Worm (Caenorhabditis elegans): ENCODE data around the gene srw-4.

- TF ChIP-seq ceh-20 (GFP tag; IDR thresholded peaks at IDR 0.05) (no peak), nhr-25 (tag; optimal IDR thresholded peaks at IDR 0.05; ENCODE audit: borderline replicate concordance, insufficient read depth) (no peak), ama-1 (optimal IDR thresholded peaks at IDR 0.05) (no peak), snpc-4 (tag; optimal IDR thresholded peaks at IDR 0.05) (no peak), D1046.2 (GFP tag; IDR thresholded peaks at IDR 0.05) (no peak), Y48G9A.11 (GFP tag; IDR thresholded peaks at IDR 0.05) (no peak), duxl-1 (tag; optimal IDR thresholded peaks at IDR 0.05; ENCODE audit: poor library complexity) (no peak), hlh-30 (tag; optimal IDR thresholded peaks at IDR 0.05; ENCODE audit: insufficient read depth) (no peak), pha-4 (GFP tag; IDR thresholded peaks at IDR 0.05) (no peak), pha-4 (tag; optimal IDR thresholded peaks at IDR 0.05) (no peak), zfp-3 (GFP tag; conservative IDR thresholded peaks at IDR 0.05) (no peak), F49E8.2 (tag; optimal IDR thresholded peaks at IDR 0.05; ENCODE audit: borderline replicate concordance) (no peak), ztf-11 (tag; optimal IDR thresholded peaks at IDR 0.05) (no peak), dpl-1 (GFP tag; optimal IDR thresholded peaks at IDR 0.05) (no peak), lim-7 (GFP tag; IDR thresholded peaks at IDR 0.05) (no peak)
Observed at ce11 chrV:2888681-2889080, at the start of gene srw-4.

All from whole organism, L4 larva.